Fruit fly (Drosophila melanogaster) whole organism, pupa: ENCODE data around the gene CG42656.

ENCODE experiments used
- CG8159 ChIP-seq: fragments of 200-800 bp; sonication (Bioruptor generic); optimal IDR thresholded peaks from 3 replicates; lab custom pipeline; 2018; ENCODE audit warnings: missing biosample characterization, mild to moderate bottlenecking, missing genetic modification characterization, moderate library complexity
- EcR ChIP-seq: fragments of 200-800 bp; sonication (Bioruptor generic); optimal IDR thresholded peaks from 3 replicates; lab custom pipeline; 2019; ENCODE audit warnings: missing biosample characterization, missing genetic modification characterization, mild to moderate bottlenecking, moderate library complexity, missing genetic modification reagents

DNA sequence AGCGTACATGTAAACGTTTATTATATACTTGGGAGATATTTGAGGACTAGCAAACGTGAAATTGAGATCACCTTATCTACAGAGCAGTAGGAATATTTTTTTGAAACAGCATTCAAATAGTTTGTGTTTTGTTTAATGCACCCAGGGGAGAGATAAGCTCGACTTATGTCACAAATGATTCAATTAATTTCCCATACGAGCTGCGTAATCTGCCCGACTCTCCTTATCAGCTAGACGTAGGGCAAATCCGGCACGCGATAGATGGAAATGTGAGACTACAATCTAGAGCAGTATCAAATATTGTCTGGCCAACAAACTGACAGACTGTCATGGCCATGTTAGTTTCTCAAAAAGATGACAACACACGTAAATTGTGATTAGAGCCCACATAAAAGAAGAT, 6.4 kb upstream of the CG42656 start:
- TF ChIP-seq CG8159 (tag; lab: Kevin White, UChicago) (no peak), EcR (no peak)
